Fruit fly (Drosophila melanogaster) whole organism: ENCODE data around the gene TwdlT.

Source experiments
- CG8478 ChIP-seq: fragments of >200 bp; optimal IDR thresholded peaks from 2 replicates; lab custom pipeline; 2018; ENCODE audit warnings: inconsistent platforms
- Dll ChIP-seq: fragments of >200 bp; optimal IDR thresholded peaks from 2 replicates; lab custom pipeline; 2017
- EcR ChIP-seq, 2 experiments: fragments of >200 bp; optimal IDR thresholded peaks; 2 replicates each; lab custom pipeline; 2017; ENCODE audit warnings: missing biosample characterization in 2 of 2, missing genetic modification characterization in 2 of 2, missing genetic modification reagents in 2 of 2
- pan ChIP-seq: fragments of >200 bp; optimal IDR thresholded peaks from 2 replicates; lab custom pipeline; 2017
- psq ChIP-seq: fragments of >200 bp; optimal IDR thresholded peaks from 2 replicates; lab custom pipeline; 2017
- usp ChIP-seq: fragments of >200 bp; optimal IDR thresholded peaks from 2 replicates; lab custom pipeline; 2017; ENCODE audit warnings: missing biosample characterization, missing genetic modification characterization, mixed read lengths

TwdlT gene

DNA sequence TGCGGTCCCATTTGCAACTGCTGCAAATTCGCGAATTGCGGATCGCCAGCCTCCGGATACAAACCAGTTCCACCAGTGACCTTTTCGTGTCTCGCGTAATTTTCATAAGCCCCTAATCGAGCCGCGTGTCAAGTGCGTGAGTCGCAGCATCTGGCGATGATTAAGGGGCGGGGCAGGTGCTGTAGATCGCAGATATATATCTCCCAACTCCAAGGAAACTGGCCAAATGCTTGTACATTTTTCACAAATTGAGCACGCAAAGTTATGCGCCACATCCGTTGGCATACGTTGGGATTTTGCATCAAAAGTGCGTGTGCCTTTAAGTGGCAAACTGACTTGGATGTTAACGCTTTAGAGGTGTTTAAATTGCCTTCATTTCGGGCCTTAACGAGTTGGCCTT lies 9.0 kb upstream of the TwdlT start:
- no peak for TF ChIP-seq EcR (GFP tag; optimal IDR thresholded peaks at IDR 0.05; lab: Kevin White, UChicago)
- TF ChIP-seq psq (lab: Kevin White, UChicago) = no peak
- TF ChIP-seq usp (GFP tag; lab: Kevin White, UChicago) = no peak
- TF ChIP-seq CG8478 (lab: Kevin White, UChicago) = no peak
- no peak for TF ChIP-seq pan (lab: Kevin White, UChicago)
- no peak for TF ChIP-seq Dll (lab: Kevin White, UChicago)

DNA sequence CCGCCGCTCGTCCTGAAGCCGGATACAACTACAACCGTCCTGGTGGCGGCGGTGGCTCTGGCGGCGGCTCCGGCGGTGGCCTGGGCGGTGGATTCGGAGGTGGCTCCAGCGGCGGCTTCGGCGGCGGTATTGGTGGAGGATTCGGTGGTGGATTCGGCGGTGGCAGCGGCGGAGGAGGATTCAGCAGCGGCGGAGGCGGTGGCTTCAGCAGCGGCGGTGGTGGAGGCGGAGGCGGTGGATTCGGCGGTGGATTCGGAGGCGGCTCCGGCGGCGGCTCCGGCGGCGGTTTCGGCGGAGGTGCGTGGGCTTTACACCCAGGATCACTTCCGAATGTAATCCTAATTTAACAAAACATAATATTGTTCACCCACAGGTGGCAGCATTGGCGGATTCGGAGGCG lies 529 bp downstream of the TwdlT start:
- TF ChIP-seq psq (lab: Kevin White, UChicago) (no peak), usp (GFP tag; lab: Kevin White, UChicago) (no peak), EcR (GFP tag; optimal IDR thresholded peaks at IDR 0.05; lab: Kevin White, UChicago) (no peak), Dll (lab: Kevin White, UChicago) (no peak), pan (lab: Kevin White, UChicago) (no peak), CG8478 (lab: Kevin White, UChicago) (no peak)

DNA sequence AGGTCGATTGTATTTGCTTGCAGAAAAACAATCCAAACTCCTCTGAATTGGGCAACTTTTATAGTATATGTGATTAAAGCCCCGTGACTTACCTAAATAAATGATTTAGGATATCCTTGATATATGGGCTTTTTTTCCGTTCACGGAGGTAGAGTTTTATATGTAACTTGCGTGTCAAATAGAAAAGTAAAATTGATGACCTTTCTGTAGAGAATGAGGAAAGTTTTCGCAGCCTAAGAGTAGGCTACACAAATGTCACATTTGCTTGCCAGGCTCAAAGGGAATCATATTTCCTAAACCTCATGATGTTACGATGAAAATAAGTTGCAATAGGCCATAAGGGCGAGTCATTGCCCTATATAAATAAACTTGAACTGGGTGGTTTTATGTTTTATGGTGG lies 7.1 kb downstream of the TwdlT start:
- TF ChIP-seq psq (lab: Kevin White, UChicago) (no peak), Dll (lab: Kevin White, UChicago) (no peak), pan (lab: Kevin White, UChicago) (no peak), CG8478 (lab: Kevin White, UChicago) (no peak), EcR (GFP tag; optimal IDR thresholded peaks at IDR 0.05; lab: Kevin White, UChicago) (no peak)

DNA sequence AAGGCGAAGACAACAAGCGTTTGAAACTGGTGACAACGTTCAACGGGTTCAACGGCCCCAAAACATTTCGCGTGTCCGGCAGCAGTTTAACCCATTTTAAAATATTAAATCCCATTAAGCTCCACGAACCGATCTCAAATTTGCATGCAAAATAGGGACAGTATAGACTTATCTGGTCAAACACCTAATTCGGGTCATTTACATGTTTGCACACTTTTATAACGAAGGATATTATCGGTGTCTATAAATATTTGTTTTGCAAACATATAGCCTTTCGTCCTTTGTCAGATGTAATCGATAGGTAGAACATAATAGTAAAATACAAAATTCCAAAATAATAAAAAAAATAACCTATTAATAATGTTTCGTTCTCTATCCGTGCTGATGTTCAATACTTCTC lies 12.9 kb downstream of the TwdlT start, which contains the start of gene CG34292:
Gene CG34292 (plus strand): TSS at position 301 of the 400 bp plus-strand sequence.
- no peak for TF ChIP-seq pan (lab: Kevin White, UChicago)
- TF ChIP-seq CG8478 (lab: Kevin White, UChicago) = no peak
- no peak for TF ChIP-seq usp (GFP tag; lab: Kevin White, UChicago)
- TF ChIP-seq EcR (GFP tag; optimal IDR thresholded peaks at IDR 0.05; lab: Kevin White, UChicago) = no peak
- no peak for TF ChIP-seq psq (lab: Kevin White, UChicago)
- no peak for TF ChIP-seq Dll (lab: Kevin White, UChicago)

DNA sequence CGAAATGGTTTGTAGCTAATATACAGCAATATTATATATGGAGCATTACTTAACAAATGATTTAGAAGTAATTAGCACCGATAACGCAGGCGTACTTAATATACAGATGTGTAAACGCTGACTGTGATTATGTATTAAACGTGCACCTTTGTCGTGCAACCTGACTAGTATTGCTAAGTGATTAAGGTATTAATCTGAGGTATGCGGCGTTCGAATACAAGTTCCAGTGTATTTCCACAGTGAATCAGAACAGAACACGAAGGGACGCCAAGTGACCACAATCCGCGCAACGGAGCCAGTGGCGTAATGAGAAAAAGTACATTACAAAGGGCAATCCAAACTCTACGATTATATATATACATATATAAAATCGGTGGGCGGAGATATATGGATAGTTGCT lies 15.1 kb downstream of the TwdlT start, which contains the start of gene Nep5:
Gene Nep5 (minus strand): TSS at position 101 of the 400 bp plus-strand sequence.
- TF ChIP-seq usp (GFP tag; lab: Kevin White, UChicago) = no peak
- TF ChIP-seq Dll (lab: Kevin White, UChicago) = no peak
- TF ChIP-seq psq (lab: Kevin White, UChicago) = no peak

DNA sequence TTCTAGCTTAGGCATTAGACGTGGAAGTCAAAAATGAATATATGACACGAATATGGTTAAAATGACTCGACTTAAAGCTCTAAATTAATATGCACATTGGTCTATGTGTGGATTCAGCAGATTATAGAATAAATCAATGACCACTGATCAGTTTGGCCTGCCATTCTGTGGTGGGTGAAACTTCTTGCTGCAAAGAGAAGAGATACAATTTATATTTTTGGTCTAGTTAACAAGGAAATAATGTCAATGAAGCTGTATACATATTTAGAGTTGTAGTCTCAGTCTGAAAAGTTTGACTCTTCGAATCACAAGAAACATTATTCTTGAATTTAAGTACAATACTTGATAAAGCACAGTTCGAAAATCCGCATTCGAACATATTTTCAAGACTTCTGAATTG lies 16.1 kb downstream of the TwdlT start, which contains the start of gene CG43935:
Gene CG43935 (plus strand): TSS at position 301 of the 400 bp plus-strand sequence.
- TF ChIP-seq pan (lab: Kevin White, UChicago) = no peak
- no peak for TF ChIP-seq EcR (GFP tag; optimal IDR thresholded peaks at IDR 0.05; lab: Kevin White, UChicago)
- no peak for TF ChIP-seq psq (lab: Kevin White, UChicago)
- no peak for TF ChIP-seq Dll (lab: Kevin White, UChicago)
- TF ChIP-seq usp (GFP tag; lab: Kevin White, UChicago) = no peak
- TF ChIP-seq CG8478 (lab: Kevin White, UChicago) = no peak

DNA sequence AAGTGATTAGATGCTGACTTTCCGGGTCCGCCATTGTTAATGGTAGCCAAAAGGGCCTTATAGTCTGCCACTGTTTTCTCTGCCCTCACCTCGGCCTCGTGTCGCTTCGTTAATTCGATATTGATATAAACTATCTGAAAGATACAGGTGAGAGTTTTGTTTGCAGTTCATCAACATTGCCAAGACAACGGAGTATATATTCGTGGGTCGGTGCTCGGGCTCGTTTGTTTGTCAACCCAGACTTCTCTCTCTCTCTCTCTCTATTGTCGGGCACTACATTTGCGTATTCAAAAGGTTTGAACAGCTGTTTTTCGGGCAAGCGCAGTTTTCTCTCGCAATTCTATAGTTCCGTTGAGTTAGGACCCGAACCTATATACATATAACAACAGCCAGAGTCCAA lies 18.3 kb downstream of the TwdlT start:
- TF ChIP-seq Dll (lab: Kevin White, UChicago) = no peak
- no peak for TF ChIP-seq pan (lab: Kevin White, UChicago)
- no peak for TF ChIP-seq EcR (GFP tag; optimal IDR thresholded peaks at IDR 0.05; lab: Kevin White, UChicago)
- no peak for TF ChIP-seq psq (lab: Kevin White, UChicago)
- no peak for TF ChIP-seq CG8478 (lab: Kevin White, UChicago)
- TF ChIP-seq usp (GFP tag; lab: Kevin White, UChicago) = no peak

DNA sequence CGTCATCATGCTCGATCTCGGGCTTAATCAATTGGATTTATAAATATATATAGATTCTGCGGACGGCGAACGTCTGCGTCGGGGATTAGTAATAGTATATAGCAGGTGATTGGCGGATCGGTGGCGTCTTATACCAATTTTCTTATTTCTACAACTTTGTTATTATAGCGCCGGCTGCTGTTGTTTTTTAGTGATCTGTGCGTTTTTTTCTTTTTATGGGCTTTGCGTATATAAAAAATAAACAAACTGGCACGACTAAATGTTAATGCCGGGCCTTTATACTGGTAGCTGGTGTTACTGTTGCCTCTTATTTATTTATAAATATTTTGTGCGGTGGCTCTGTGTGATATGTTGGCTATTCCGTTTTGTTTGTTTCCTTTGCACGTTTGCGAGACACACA lies 20.2 kb downstream of the TwdlT start:
- TF ChIP-seq psq (lab: Kevin White, UChicago) (no peak), Dll (lab: Kevin White, UChicago) (no peak), CG8478 (lab: Kevin White, UChicago) (no peak), usp (GFP tag; lab: Kevin White, UChicago) (no peak), pan (lab: Kevin White, UChicago) (no peak), EcR (GFP tag; optimal IDR thresholded peaks at IDR 0.05; lab: Kevin White, UChicago) (no peak)

DNA sequence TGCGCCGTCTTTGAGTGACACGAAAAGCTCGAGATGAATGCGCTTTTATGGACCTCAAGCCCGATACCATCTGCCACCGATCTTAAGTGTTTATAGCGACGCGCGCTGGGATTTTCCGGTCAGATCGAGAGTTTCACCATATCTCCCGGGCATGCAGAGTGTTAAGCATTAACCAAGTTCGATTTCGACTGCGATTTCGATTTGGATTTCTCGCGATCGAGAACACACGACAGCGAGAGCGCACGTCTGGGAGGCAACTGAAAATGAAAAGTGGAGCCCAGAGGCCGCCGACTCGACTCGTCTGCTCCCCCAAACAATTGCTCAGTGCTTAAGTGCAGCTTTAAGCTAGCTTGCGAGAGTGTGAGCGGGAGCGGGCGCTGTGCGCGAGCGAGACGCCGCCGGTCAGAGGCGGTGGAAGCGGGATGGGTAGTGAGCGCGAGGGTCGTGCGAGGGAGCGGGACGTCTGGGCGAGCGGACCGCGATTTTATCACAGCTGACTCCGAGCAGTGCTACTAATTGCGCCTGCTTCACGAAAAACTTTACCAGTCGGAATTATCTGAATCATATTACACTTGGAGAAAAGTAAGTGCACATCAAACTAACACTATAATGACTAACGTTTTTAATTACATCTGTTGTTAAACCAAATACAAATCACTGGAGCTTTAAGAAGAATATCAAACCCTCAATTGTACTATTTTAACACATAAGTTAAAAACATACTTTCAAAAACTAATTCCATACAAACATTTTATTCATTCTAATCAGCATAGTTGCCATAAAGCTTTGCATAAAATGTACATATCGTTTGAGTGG lies 21.0 kb downstream of the TwdlT start, which contains the start of gene spz:
Gene spz (minus strand): TSS at position 261 of the 816 bp plus-strand sequence.
- TF ChIP-seq pan (lab: Kevin White, UChicago) (no peak), Dll (lab: Kevin White, UChicago) (peak; percentile 71)

DNA sequence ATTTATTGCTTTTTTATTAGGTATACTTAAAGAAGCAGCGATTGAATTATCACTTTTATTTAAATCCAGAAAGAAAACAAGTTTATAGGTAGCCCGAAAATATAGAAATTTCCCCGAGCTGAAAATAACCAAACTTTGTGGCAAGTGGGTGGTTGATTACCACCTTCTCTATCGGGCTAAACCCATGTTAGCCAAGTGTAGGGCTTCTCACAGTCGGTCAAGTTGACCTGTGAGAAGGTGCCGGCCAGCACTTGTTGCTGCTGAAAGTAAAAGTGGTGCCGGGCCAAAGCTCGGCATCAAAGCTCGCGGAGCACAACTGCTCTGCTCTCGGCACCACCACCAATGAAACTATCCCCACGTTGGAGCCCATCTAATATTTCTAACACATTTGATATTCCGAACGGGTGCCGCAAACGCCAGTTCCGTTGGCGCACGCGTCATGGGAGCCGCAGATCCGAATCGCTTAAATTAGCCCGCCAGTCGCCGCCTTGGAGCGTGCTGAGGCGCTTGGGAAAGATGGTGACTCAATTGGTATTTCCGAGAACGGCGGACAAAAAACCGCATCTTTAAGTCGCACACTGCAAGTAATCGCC lies 22.0 kb downstream of the TwdlT start:
- TF ChIP-seq pan (lab: Kevin White, UChicago) (no peak), Dll (lab: Kevin White, UChicago) (no peak), usp (GFP tag; lab: Kevin White, UChicago) (no peak), EcR (GFP tag; optimal IDR thresholded peaks at IDR 0.05; lab: Kevin White, UChicago) (no peak), psq (lab: Kevin White, UChicago) (no peak), CG8478 (lab: Kevin White, UChicago) (no peak)

DNA sequence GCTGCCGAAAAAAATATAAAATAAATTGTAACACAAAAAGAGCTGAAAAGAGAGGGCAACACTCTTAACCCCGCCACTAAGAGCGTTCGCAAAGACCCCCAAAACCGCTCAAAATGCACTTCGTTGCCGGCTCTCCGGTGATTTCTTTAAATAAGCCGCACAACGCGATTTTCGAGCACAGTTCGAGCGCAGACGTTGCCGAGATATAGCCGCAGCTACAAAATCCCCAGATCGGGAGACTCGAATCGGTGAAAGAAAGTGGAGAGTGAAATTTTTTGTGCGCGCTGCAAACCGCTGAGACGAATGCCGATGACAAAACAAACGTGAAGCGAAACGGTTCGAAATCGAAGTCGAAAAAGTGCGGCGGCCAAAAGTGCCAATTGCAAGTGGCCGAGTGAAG lies 26.7 kb downstream of the TwdlT start, which contains the start of gene CG14257:
Gene CG14257 (plus strand): TSS at position 177 of the 400 bp plus-strand sequence.
- no peak for TF ChIP-seq pan (lab: Kevin White, UChicago)
- TF ChIP-seq usp (GFP tag; lab: Kevin White, UChicago) = no peak
- TF ChIP-seq EcR (GFP tag; optimal IDR thresholded peaks at IDR 0.05; lab: Kevin White, UChicago) = no peak
- TF ChIP-seq psq (lab: Kevin White, UChicago) = no peak
- TF ChIP-seq CG8478 (lab: Kevin White, UChicago) = no peak
- TF ChIP-seq Dll (lab: Kevin White, UChicago) = no peak
